Worm (Caenorhabditis elegans): ENCODE data around the gene his-8.

ce11 chrV:8555955-8556354 lies 23.1 kb upstream of the his-8 start:
- TF ChIP-seq W03F9.2 (tag; optimal IDR thresholded peaks at IDR 0.05) (no peak), dao-5 (tag; optimal IDR thresholded peaks at IDR 0.05) (no peak), him-1 (tag; optimal IDR thresholded peaks at IDR 0.05) (no peak)

Data from whole organism, L4/young adult.